Worm (Caenorhabditis elegans) whole organism, early embryonic: ENCODE measurements around the gene mtm-6.
"Not testable (repeated sequence)": the region's sequence is repeated elsewhere in the genome, so short reads cannot be mapped to it uniquely, and the experiment has no call there.

Source experiments
- B0310.2 ChIP-seq: sonication (generic microtip); optimal IDR thresholded peaks from 2 replicates; lab custom pipeline; 2016; ENCODE audit warnings: mild to moderate bottlenecking, missing genetic modification characterization, missing compliant biosample characterization
- F13C5.2 ChIP-seq: sonication (generic microtip); optimal IDR thresholded peaks from 2 replicates; lab custom pipeline; 2017; ENCODE audit warnings: mild to moderate bottlenecking, missing genetic modification characterization, inconsistent platforms, missing compliant biosample characterization
- aly-1 ChIP-seq: sonication (generic microtip); optimal IDR thresholded peaks from 2 replicates; lab custom pipeline; 2016; ENCODE audit warnings: missing genetic modification characterization, missing compliant biosample characterization
- ama-1 ChIP-seq: fragments of 150-350 bp; optimal IDR thresholded peaks from 2 replicates; lab custom pipeline; 2014
- ceh-13 ChIP-seq: fragments of 200-800 bp; sonication (Bioruptor generic); optimal IDR thresholded peaks from 2 replicates; lab custom pipeline; 2018; ENCODE audit warnings: mild to moderate bottlenecking, missing genetic modification characterization, missing compliant biosample characterization
- ceh-36 ChIP-seq: sonication (generic microtip); optimal IDR thresholded peaks from 2 replicates; lab custom pipeline; 2016; ENCODE audit warnings: missing genetic modification characterization, inconsistent platforms, missing compliant biosample characterization
- ets-7 ChIP-seq: sonication (generic microtip); optimal IDR thresholded peaks from 2 replicates; lab custom pipeline; 2016; ENCODE audit warnings: missing genotype, missing genetic modification characterization, missing compliant biosample characterization
- flt-1 ChIP-seq: fragments of 200-800 bp; sonication (Bioruptor generic); IDR thresholded peaks from 2 replicates; pipeline ENCODE4 v1.3.6; 2022; ENCODE audit warnings: missing genetic modification characterization, missing compliant biosample characterization
- hmbx-1 ChIP-seq: sonication (generic microtip); optimal IDR thresholded peaks from 2 replicates; lab custom pipeline; 2016; ENCODE audit warnings: mild to moderate bottlenecking, missing genetic modification characterization, missing compliant biosample characterization
- hmg-4 ChIP-seq: fragments of 200-800 bp; sonication (Bioruptor generic); optimal IDR thresholded peaks from 2 replicates; lab custom pipeline; 2018; ENCODE audit warnings: mild to moderate bottlenecking, missing genetic modification characterization, missing compliant biosample characterization
- hnd-1 ChIP-seq: sonication (generic microtip); optimal IDR thresholded peaks from 2 replicates; lab custom pipeline; 2016; ENCODE audit warnings: missing genetic modification characterization, missing compliant biosample characterization
- pes-1 ChIP-seq: fragments of 200-800 bp; sonication (Bioruptor generic); IDR thresholded peaks from 2 replicates; pipeline ENCODE4 v1.3.6; 2022; ENCODE audit warnings: missing genetic modification reagents, missing genetic modification characterization, missing compliant biosample characterization
- scrt-1 ChIP-seq: fragments of 200-800 bp; sonication (Bioruptor generic); IDR thresholded peaks from 2 replicates; pipeline ENCODE4 v1.3.6; 2022; ENCODE audit warnings: missing genetic modification characterization, missing compliant biosample characterization
- sea-1 ChIP-seq: fragments of 200-800 bp; sonication (Bioruptor generic); conservative IDR thresholded peaks from 2 replicates; pipeline ENCODE4 v1.3.6; 2022; ENCODE audit warnings: missing genetic modification characterization, missing compliant biosample characterization
- tbx-11 ChIP-seq: fragments of 200-800 bp; sonication (Bioruptor generic); IDR thresholded peaks from 2 replicates; pipeline ENCODE4 v1.3.6; 2022; ENCODE audit warnings: missing genetic modification characterization, missing compliant biosample characterization
- tbx-37 ChIP-seq: fragments of 200-800 bp; sonication (Bioruptor generic); conservative IDR thresholded peaks from 2 replicates; pipeline ENCODE4 v1.3.6; 2022; ENCODE audit warnings: missing genetic modification reagents, missing genetic modification characterization, missing compliant biosample characterization
- tra-4 ChIP-seq: sonication (generic microtip); optimal IDR thresholded peaks from 2 replicates; lab custom pipeline; 2017; ENCODE audit warnings: missing genetic modification characterization, missing compliant biosample characterization

mtm-6 gene

ce11 chrIII:13389078-13389477 is 42.2 kb downstream of the mtm-6 start, which contains the start of gene T03F6.3:
T03F6.3 (plus strand) TSS chrIII:13389395.
- TF ChIP-seq hnd-1 (tag; lab: Kevin White, UChicago) (no peak), tbx-11 (no peak), hmbx-1 (no peak), ceh-13 (GFP tag; lab: Kevin White, UChicago) (no peak), ama-1 (lab: Kevin White, UChicago) (no peak), flt-1 (GFP tag; lab: Robert Waterston, UW) (no peak), tra-4 (tag; lab: Kevin White, UChicago) (no peak)

- TF ChIP-seq flt-1 (GFP tag; lab: Robert Waterston, UW) (no peak), aly-1 (no peak), ets-7 (tag; lab: Kevin White, UChicago) (no peak), sea-1 (GFP tag; lab: Robert Waterston, UW) (no peak), ceh-36 (tag; lab: Kevin White, UChicago) (no peak), B0310.2 (tag; lab: Kevin White, UChicago) (no peak), tbx-11 (no peak), tbx-37 (GFP tag; lab: Robert Waterston, UW) (no peak), hmbx-1 (no peak), pes-1 (GFP tag; lab: Robert Waterston, UW) (no peak), ama-1 (lab: Kevin White, UChicago) (no peak)
Measured at ce11 chrIII:13390789-13391188, 43.9 kb downstream of the mtm-6 start.

ce11 chrIII:13393239-13393638 is 46.4 kb downstream of the mtm-6 start, which contains the start of gene dnj-17:
dnj-17 (minus strand) TSS chrIII:13393339.
- no peak for TF ChIP-seq B0310.2 (tag; lab: Kevin White, UChicago)
- no peak for TF ChIP-seq pes-1 (GFP tag; lab: Robert Waterston, UW)
- no peak for TF ChIP-seq ets-7 (tag; lab: Kevin White, UChicago)
- TF ChIP-seq ama-1 (lab: Kevin White, UChicago) = no peak
- TF ChIP-seq hnd-1 (tag; lab: Kevin White, UChicago) = no peak
- TF ChIP-seq sea-1 (GFP tag; lab: Robert Waterston, UW) = no peak
- TF ChIP-seq tra-4 (tag; lab: Kevin White, UChicago) = no peak
- TF ChIP-seq flt-1 (GFP tag; lab: Robert Waterston, UW) = no peak
- no peak for TF ChIP-seq tbx-11
- no peak for TF ChIP-seq scrt-1 (GFP tag; lab: Robert Waterston, UW)
- TF ChIP-seq ceh-13 (GFP tag; lab: Kevin White, UChicago) = no peak
- no peak for TF ChIP-seq F13C5.2 (tag; lab: Kevin White, UChicago)
- TF ChIP-seq hmbx-1 = no peak
- no peak for TF ChIP-seq tbx-37 (GFP tag; lab: Robert Waterston, UW)
- TF ChIP-seq aly-1 = no peak
- no peak for TF ChIP-seq hmg-4 (GFP tag; lab: Kevin White, UChicago)
- no peak for TF ChIP-seq ceh-36 (tag; lab: Kevin White, UChicago)

ce11 chrIII:13393647-13394046 is 46.8 kb downstream of the mtm-6 start, which contains the start of gene qdpr-1:
qdpr-1 (plus strand) TSS chrIII:13393910.
- TF ChIP-seq tbx-37 (GFP tag; lab: Robert Waterston, UW) (no peak), tbx-11 (no peak), F13C5.2 (tag; lab: Kevin White, UChicago) (no peak), hmbx-1 (no peak), hmg-4 (GFP tag; lab: Kevin White, UChicago) (no peak), ceh-36 (tag; lab: Kevin White, UChicago) (no peak), scrt-1 (GFP tag; lab: Robert Waterston, UW) (no peak), ets-7 (tag; lab: Kevin White, UChicago) (no peak), tra-4 (tag; lab: Kevin White, UChicago) (no peak), ama-1 (lab: Kevin White, UChicago) (no peak), pes-1 (GFP tag; lab: Robert Waterston, UW) (no peak), ceh-13 (GFP tag; lab: Kevin White, UChicago) (no peak), sea-1 (GFP tag; lab: Robert Waterston, UW) (no peak), B0310.2 (tag; lab: Kevin White, UChicago) (no peak), flt-1 (GFP tag; lab: Robert Waterston, UW) (no peak), aly-1 (no peak), hnd-1 (tag; lab: Kevin White, UChicago) (no peak)

- TF ChIP-seq scrt-1 (GFP tag; lab: Robert Waterston, UW) (no peak), ama-1 (lab: Kevin White, UChicago) (no peak), pes-1 (GFP tag; lab: Robert Waterston, UW) (no peak), ets-7 (tag; lab: Kevin White, UChicago) (no peak), aly-1 (no peak), tbx-37 (GFP tag; lab: Robert Waterston, UW) (no peak), hnd-1 (tag; lab: Kevin White, UChicago) (no peak), F13C5.2 (tag; lab: Kevin White, UChicago) (no peak), sea-1 (GFP tag; lab: Robert Waterston, UW) (no peak), ceh-36 (tag; lab: Kevin White, UChicago) (no peak), B0310.2 (tag; lab: Kevin White, UChicago) (no peak), ceh-13 (GFP tag; lab: Kevin White, UChicago) (no peak), hmbx-1 (no peak), tbx-11 (no peak), flt-1 (GFP tag; lab: Robert Waterston, UW) (no peak), hmg-4 (GFP tag; lab: Kevin White, UChicago) (no peak), tra-4 (tag; lab: Kevin White, UChicago) (no peak)
Measured at ce11 chrIII:13395262-13395661, 48.4 kb downstream of the mtm-6 start, which contains the start of gene F11F1.1. F11F1.1 (plus strand) TSS chrIII:13395562.

ce11 chrIII:13401673-13402258 is 54.9 kb downstream of the mtm-6 start, which contains the start of the genes srlf-9 and srlf-10:
srlf-9 (minus strand) TSS chrIII:13401773.
srlf-10 (plus strand) TSS chrIII:13402208.
- TF ChIP-seq ama-1 (lab: Kevin White, UChicago); hmbx-1; sea-1 (GFP tag; lab: Robert Waterston, UW): not testable (repeated sequence)
